Worm (Caenorhabditis elegans) whole organism, early embryonic: ENCODE data around the gene let-716.

Source experiments
- B0310.2 ChIP-seq: sonication (generic microtip); optimal IDR thresholded peaks from 2 replicates; lab custom pipeline; 2016; ENCODE audit warnings: mild to moderate bottlenecking, missing genetic modification characterization, missing compliant biosample characterization
- F13C5.2 ChIP-seq: sonication (generic microtip); optimal IDR thresholded peaks from 2 replicates; lab custom pipeline; 2017; ENCODE audit warnings: mild to moderate bottlenecking, missing genetic modification characterization, inconsistent platforms, missing compliant biosample characterization
- ama-1 ChIP-seq: fragments of 150-350 bp; optimal IDR thresholded peaks from 2 replicates; lab custom pipeline; 2014
- ceh-13 ChIP-seq: fragments of 200-800 bp; sonication (Bioruptor generic); optimal IDR thresholded peaks from 2 replicates; lab custom pipeline; 2018; ENCODE audit warnings: mild to moderate bottlenecking, missing genetic modification characterization, missing compliant biosample characterization
- flt-1 ChIP-seq: fragments of 200-800 bp; sonication (Bioruptor generic); IDR thresholded peaks from 2 replicates; pipeline ENCODE4 v1.3.6; 2022; ENCODE audit warnings: missing genetic modification characterization, missing compliant biosample characterization
- hmbx-1 ChIP-seq: sonication (generic microtip); optimal IDR thresholded peaks from 2 replicates; lab custom pipeline; 2016; ENCODE audit warnings: mild to moderate bottlenecking, missing genetic modification characterization, missing compliant biosample characterization
- hmg-4 ChIP-seq: fragments of 200-800 bp; sonication (Bioruptor generic); optimal IDR thresholded peaks from 2 replicates; lab custom pipeline; 2018; ENCODE audit warnings: mild to moderate bottlenecking, missing genetic modification characterization, missing compliant biosample characterization
- pes-1 ChIP-seq: fragments of 200-800 bp; sonication (Bioruptor generic); IDR thresholded peaks from 2 replicates; pipeline ENCODE4 v1.3.6; 2022; ENCODE audit warnings: missing genetic modification reagents, missing genetic modification characterization, missing compliant biosample characterization
- sea-1 ChIP-seq: fragments of 200-800 bp; sonication (Bioruptor generic); conservative IDR thresholded peaks from 2 replicates; pipeline ENCODE4 v1.3.6; 2022; ENCODE audit warnings: missing genetic modification characterization, missing compliant biosample characterization
- tbx-11 ChIP-seq: fragments of 200-800 bp; sonication (Bioruptor generic); IDR thresholded peaks from 2 replicates; pipeline ENCODE4 v1.3.6; 2022; ENCODE audit warnings: missing genetic modification characterization, missing compliant biosample characterization
- tbx-37 ChIP-seq: fragments of 200-800 bp; sonication (Bioruptor generic); conservative IDR thresholded peaks from 2 replicates; pipeline ENCODE4 v1.3.6; 2022; ENCODE audit warnings: missing genetic modification reagents, missing genetic modification characterization, missing compliant biosample characterization
- tra-4 ChIP-seq: sonication (generic microtip); optimal IDR thresholded peaks from 2 replicates; lab custom pipeline; 2017; ENCODE audit warnings: missing genetic modification characterization, missing compliant biosample characterization

DNA sequence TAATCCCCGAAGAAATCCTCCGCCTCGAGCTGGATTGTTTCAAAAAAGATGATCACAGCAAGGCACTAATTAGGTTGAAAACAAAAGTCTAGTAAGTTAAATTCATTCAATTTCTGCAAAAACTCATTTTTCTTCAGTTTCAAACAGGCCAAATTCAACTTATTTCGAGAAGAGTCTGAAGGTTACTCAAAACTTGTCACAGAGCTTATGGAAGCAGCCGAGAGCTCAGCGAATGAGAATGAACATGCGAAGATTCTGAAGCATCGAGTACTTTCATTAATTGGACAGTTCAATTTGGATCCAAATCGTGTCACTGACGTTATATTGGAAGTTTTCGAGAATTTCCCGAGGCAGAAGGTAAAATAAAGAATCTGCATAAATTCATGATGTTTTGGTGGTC lies 14.8 kb upstream of the let-716 start:
- TF ChIP-seq ama-1 (lab: Kevin White, UChicago) (no peak), hmbx-1 (tag; lab: Kevin White, UChicago) (no peak), F13C5.2 (tag; lab: Kevin White, UChicago) (no peak), tra-4 (tag; lab: Kevin White, UChicago) (no peak), sea-1 (GFP tag; lab: Robert Waterston, UW) (no peak), flt-1 (GFP tag; lab: Robert Waterston, UW) (no peak), hmg-4 (GFP tag; lab: Kevin White, UChicago) (no peak), tbx-11 (GFP tag; lab: Robert Waterston, UW) (no peak), ceh-13 (GFP tag; lab: Kevin White, UChicago) (no peak), pes-1 (GFP tag; lab: Robert Waterston, UW) (no peak), tbx-37 (GFP tag; lab: Robert Waterston, UW) (no peak), B0310.2 (no peak)
